Worm (Caenorhabditis elegans) whole organism, L4 larva: ENCODE measurements around the gene K06A4.2.

Experiments used
- F26F4.8 ChIP-seq: fragments of 200-800 bp; sonication (Bioruptor generic); conservative IDR thresholded peaks from 2 replicates; pipeline ENCODE4 v1.3.6; 2022; ENCODE audit warnings: missing genetic modification characterization, missing compliant biosample characterization
- F49E8.2 ChIP-seq: sonication (generic microtip); optimal IDR thresholded peaks from 2 replicates; lab custom pipeline; 2016; ENCODE audit warnings: missing compliant biosample characterization, mild to moderate bottlenecking, missing genetic modification characterization, borderline replicate concordance
- R02D3.7 ChIP-seq: fragments of 150-350 bp; sonication (generic microtip); optimal IDR thresholded peaks from 3 replicates; lab custom pipeline; 2014; ENCODE audit warnings: missing biosample characterization, missing genetic modification characterization
- T20F7.1 ChIP-seq: fragments of 200-800 bp; sonication (Bioruptor generic); optimal IDR thresholded peaks from 2 replicates; lab custom pipeline; 2018; ENCODE audit warnings: mild to moderate bottlenecking, missing genetic modification characterization, missing compliant biosample characterization
- T26A8.4 ChIP-seq: fragments of 200-800 bp; sonication (Bioruptor generic); IDR thresholded peaks from 2 replicates; pipeline ENCODE4 v1.3.6; 2022; ENCODE audit warnings: missing genetic modification characterization, missing compliant biosample characterization
- Y48G9A.11 ChIP-seq: fragments of 200-800 bp; sonication (Bioruptor generic); IDR thresholded peaks from 2 replicates; pipeline ENCODE4 v1.3.6; 2022; ENCODE audit warnings: missing genetic modification reagents, missing genetic modification characterization, missing compliant biosample characterization
- Y5F2A.4 ChIP-seq: fragments of 200-800 bp; sonication (Bioruptor generic); optimal IDR thresholded peaks from 2 replicates; lab custom pipeline; 2018; ENCODE audit warnings: mild to moderate bottlenecking, missing genetic modification characterization, missing compliant biosample characterization
- Y75B8A.6 ChIP-seq: fragments of 200-800 bp; sonication (Bioruptor generic); IDR thresholded peaks from 2 replicates; pipeline ENCODE4 v1.3.6; 2022; ENCODE audit warnings: missing genetic modification reagents, missing genetic modification characterization, missing compliant biosample characterization
- ZK337.2 ChIP-seq: fragments of 200-800 bp; sonication (Bioruptor generic); IDR thresholded peaks from 2 replicates; pipeline ENCODE4 v1.3.6; 2022; ENCODE audit warnings: missing genetic modification reagents, missing genetic modification characterization, missing compliant biosample characterization
- aha-1 ChIP-seq: fragments of 150-350 bp; peaks from one replicate; lab custom pipeline; 2014; ENCODE audit warnings: missing biosample characterization, missing genetic modification characterization
- arid-1 ChIP-seq: fragments of 200-800 bp; sonication (Bioruptor generic); conservative IDR thresholded peaks from 2 replicates; pipeline ENCODE4 v1.3.6; 2022; ENCODE audit warnings: missing genetic modification reagents, missing genetic modification characterization, missing compliant biosample characterization
- ceh-20 ChIP-seq: fragments of 200-800 bp; sonication (Bioruptor generic); IDR thresholded peaks from 2 replicates; pipeline ENCODE4 v1.3.6; 2022; ENCODE audit warnings: missing genetic modification reagents, missing genetic modification characterization, missing compliant biosample characterization
- ceh-44 ChIP-seq: fragments of 200-800 bp; sonication (Bioruptor generic); IDR thresholded peaks from 2 replicates; pipeline ENCODE4 v1.3.6; 2022; ENCODE audit warnings: missing genetic modification reagents, missing genetic modification characterization, missing compliant biosample characterization
- cey-2 ChIP-seq: sonication (generic microtip); optimal IDR thresholded peaks from 3 replicates; lab custom pipeline; 2017; ENCODE audit warnings: missing genetic modification characterization, mild to moderate bottlenecking, missing compliant biosample characterization, antibody characterized with exemption, borderline replicate concordance; ENCODE audit not compliant: insufficient read depth
- ctbp-1 ChIP-seq: fragments of 200-800 bp; sonication (Bioruptor generic); IDR thresholded peaks from 2 replicates; pipeline ENCODE4 v1.3.6; 2022; ENCODE audit warnings: missing genetic modification reagents, missing genetic modification characterization, missing compliant biosample characterization
- daf-12 ChIP-seq: fragments of 150-350 bp; optimal IDR thresholded peaks from 2 replicates; lab custom pipeline; 2014; ENCODE audit warnings: missing biosample characterization, missing genetic modification reagents, missing genetic modification characterization
- daf-16 ChIP-seq, 3 experiments: sonication (generic microtip); optimal IDR thresholded peaks; 2 replicates each; lab custom pipeline; 2016 to 2017; ENCODE audit warnings: missing genetic modification characterization in 3 of 3, missing genetic modification reagents in 3 of 3, mild to moderate bottlenecking in 2 of 3, missing compliant biosample characterization in 2 of 3, missing biosample characterization in 1 of 3, moderate library complexity in 1 of 3
- dmd-8 ChIP-seq: fragments of 200-800 bp; sonication (Bioruptor generic); IDR thresholded peaks from 2 replicates; pipeline ENCODE4 v1.3.6; 2022; ENCODE audit warnings: missing genetic modification characterization, missing compliant biosample characterization
- dmd-9 ChIP-seq: fragments of 200-800 bp; sonication (Bioruptor generic); IDR thresholded peaks from 2 replicates; pipeline ENCODE4 v1.3.6; 2022; ENCODE audit warnings: missing genetic modification reagents, missing genetic modification characterization, missing compliant biosample characterization
- dpl-1 ChIP-seq: fragments of 150-350 bp; optimal IDR thresholded peaks from 2 replicates; lab custom pipeline; 2014; ENCODE audit warnings: missing biosample characterization, missing genetic modification reagents, missing genetic modification characterization
- dve-1 ChIP-seq: sonication (generic microtip); optimal IDR thresholded peaks from 2 replicates; lab custom pipeline; 2017; ENCODE audit warnings: antibody characterized with exemption, mild to moderate bottlenecking, missing genetic modification characterization, missing compliant biosample characterization; ENCODE audit not compliant: insufficient read depth
- egl-27 ChIP-seq: sonication (generic microtip); optimal IDR thresholded peaks from 3 replicates; lab custom pipeline; 2017; ENCODE audit warnings: missing biosample characterization, missing genetic modification reagents, missing genetic modification characterization
- fkh-10 ChIP-seq: fragments of 150-350 bp; optimal IDR thresholded peaks from 2 replicates; lab custom pipeline; 2014; ENCODE audit warnings: missing biosample characterization, missing genetic modification reagents, missing genetic modification characterization
- fos-1 ChIP-seq: fragments of 150-350 bp; optimal IDR thresholded peaks from 2 replicates; lab custom pipeline; 2014; ENCODE audit warnings: missing biosample characterization, missing genetic modification characterization
- gei-8 ChIP-seq: fragments of 200-800 bp; sonication (Bioruptor generic); optimal IDR thresholded peaks from 2 replicates; lab custom pipeline; 2018; ENCODE audit warnings: mild to moderate bottlenecking, missing genetic modification characterization, missing compliant biosample characterization
- hif-1 ChIP-seq, 2 experiments: sonication (generic microtip); optimal IDR thresholded peaks; 2 replicates each; lab custom pipeline; 2016 to 2017; ENCODE audit warnings: missing compliant biosample characterization in 2 of 2, missing genetic modification characterization in 2 of 2, missing genetic modification reagents in 2 of 2, missing genotype in 2 of 2, mild to moderate bottlenecking in 1 of 2
- hmg-1.1 ChIP-seq: fragments of 200-800 bp; sonication (Bioruptor generic); IDR thresholded peaks from 2 replicates; pipeline ENCODE4 v1.3.6; 2022; ENCODE audit warnings: missing genetic modification reagents, missing genetic modification characterization, missing compliant biosample characterization
- jun-1 ChIP-seq: fragments of 150-350 bp; optimal IDR thresholded peaks from 2 replicates; lab custom pipeline; 2014; ENCODE audit warnings: missing biosample characterization, missing genetic modification reagents, missing genetic modification characterization
- lin-13 ChIP-seq: fragments of 150-350 bp; optimal IDR thresholded peaks from 2 replicates; lab custom pipeline; 2014; ENCODE audit warnings: missing biosample characterization, missing genetic modification reagents, missing genetic modification characterization
- lir-3 ChIP-seq: sonication (generic microtip); optimal IDR thresholded peaks from 2 replicates; lab custom pipeline; 2016; ENCODE audit warnings: mild to moderate bottlenecking, missing genetic modification characterization, missing compliant biosample characterization
- mdl-1 ChIP-seq, 2 experiments: fragments of 150-350 bp in 1 of 2; sonication (generic microtip) in 1 of 2; optimal IDR thresholded peaks; 2 replicates each; lab custom pipeline; 2014 to 2017; ENCODE audit warnings: missing biosample characterization in 2 of 2, missing genetic modification characterization in 2 of 2
- mep-1 ChIP-seq: fragments of 150-350 bp; sonication (generic microtip); optimal IDR thresholded peaks from 3 replicates; lab custom pipeline; 2014; ENCODE audit warnings: missing biosample characterization, missing genetic modification characterization
- mes-2 ChIP-seq: sonication (generic microtip); optimal IDR thresholded peaks from 2 replicates; lab custom pipeline; 2016; ENCODE audit warnings: missing genotype, mild to moderate bottlenecking, missing genetic modification characterization, missing compliant biosample characterization; ENCODE audit not compliant: poor library complexity, severe bottlenecking
- nhr-102 ChIP-seq: sonication (generic microtip); optimal IDR thresholded peaks from 2 replicates; lab custom pipeline; 2016; ENCODE audit warnings: mild to moderate bottlenecking, missing genetic modification characterization, moderate library complexity, missing compliant biosample characterization
- nhr-11 ChIP-seq: fragments of 150-350 bp; optimal IDR thresholded peaks from 2 replicates; lab custom pipeline; 2014; ENCODE audit warnings: missing biosample characterization, missing genetic modification characterization
- nhr-237 ChIP-seq: sonication (generic microtip); optimal IDR thresholded peaks from 2 replicates; lab custom pipeline; 2017; ENCODE audit warnings: missing biosample characterization, missing genetic modification characterization
- nhr-28 ChIP-seq: fragments of 150-350 bp; optimal IDR thresholded peaks from 2 replicates; lab custom pipeline; 2014; ENCODE audit warnings: missing biosample characterization, missing genetic modification characterization
- nhr-77 ChIP-seq: fragments of 150-350 bp; optimal IDR thresholded peaks from 2 replicates; lab custom pipeline; 2014; ENCODE audit warnings: missing biosample characterization, missing genetic modification characterization
- pqm-1 ChIP-seq: sonication (generic microtip); optimal IDR thresholded peaks from 2 replicates; lab custom pipeline; 2017; ENCODE audit warnings: missing biosample characterization, missing genetic modification characterization
- rbr-2 ChIP-seq: sonication (generic microtip); optimal IDR thresholded peaks from 2 replicates; lab custom pipeline; 2016; ENCODE audit warnings: missing genotype, missing genetic modification characterization, missing compliant biosample characterization
- snpc-4 ChIP-seq: fragments of 150-350 bp; optimal IDR thresholded peaks from 2 replicates; lab custom pipeline; 2014; ENCODE audit warnings: missing biosample characterization, missing genetic modification characterization
- spr-1 ChIP-seq: sonication (generic microtip); optimal IDR thresholded peaks from 2 replicates; lab custom pipeline; 2016; ENCODE audit warnings: mild to moderate bottlenecking, missing genetic modification characterization, missing compliant biosample characterization
- spr-3 ChIP-seq: fragments of 200-800 bp; sonication (Bioruptor generic); optimal IDR thresholded peaks from 2 replicates; lab custom pipeline; 2018; ENCODE audit warnings: mild to moderate bottlenecking, missing genetic modification characterization, missing compliant biosample characterization
- tra-1 ChIP-seq: fragments of 200-800 bp; sonication (Bioruptor generic); IDR thresholded peaks from 2 replicates; pipeline ENCODE4 v1.3.6; 2022; ENCODE audit warnings: missing genetic modification reagents, missing genetic modification characterization, missing compliant biosample characterization
- unc-130 ChIP-seq: sonication (generic microtip); optimal IDR thresholded peaks from 2 replicates; lab custom pipeline; 2016; ENCODE audit warnings: missing genetic modification reagents, missing genetic modification characterization, missing compliant biosample characterization
- unc-62 ChIP-seq, 3 experiments: fragments of 150-350 bp in 1 of 3; sonication (generic microtip); optimal IDR thresholded peaks in 2 of 3; peaks in 1 of 3; 1 replicate in 1 of 3; 2 replicates in 2 of 3; lab custom pipeline; 2014 to 2017; ENCODE audit warnings: missing biosample characterization in 3 of 3, missing genetic modification characterization in 3 of 3, missing genetic modification reagents in 3 of 3, missing genotype in 1 of 3
- zfp-3 ChIP-seq: fragments of 200-800 bp; sonication (Bioruptor generic); conservative IDR thresholded peaks from 2 replicates; pipeline ENCODE4 v1.3.6; 2022; ENCODE audit warnings: missing genetic modification reagents, missing genetic modification characterization, missing compliant biosample characterization

K06A4.2 gene

DNA sequence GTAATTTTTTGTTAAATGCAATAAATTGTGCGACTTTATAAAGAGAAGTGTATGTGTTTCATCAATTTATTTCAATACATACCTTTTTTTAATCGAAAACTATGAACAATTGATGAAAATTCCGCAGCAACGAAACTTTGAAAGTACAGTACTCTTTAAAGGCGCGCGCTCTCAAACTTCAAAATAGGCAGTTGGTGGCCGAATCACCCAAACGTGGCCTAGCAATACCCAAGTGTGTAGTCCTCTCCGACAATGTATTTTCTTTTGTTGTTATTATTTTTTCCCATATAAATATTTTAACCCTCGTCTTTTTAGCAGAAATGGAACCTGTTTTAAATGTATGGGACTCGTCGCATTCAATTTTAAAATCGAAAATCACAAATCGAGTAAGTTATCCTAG is 52.5 kb downstream of the K06A4.2 start, which contains the start of gene C50F4.4:
Gene C50F4.4, plus strand, starts transcription at position 267 of the 400 bp plus-strand sequence.
- no peak for TF ChIP-seq nhr-11 (tag; lab: Kevin White, UChicago)
- no peak for TF ChIP-seq daf-16 (GFP tag; optimal IDR thresholded peaks at IDR 0.05; lab: Kevin White, UChicago)
- no peak for TF ChIP-seq daf-16 (tag; optimal IDR thresholded peaks at IDR 0.05; lab: Kevin White, UChicago)
- TF ChIP-seq mdl-1 (tag; optimal IDR thresholded peaks at IDR 0.05; lab: Kevin White, UChicago) = no peak
- no peak for TF ChIP-seq cey-2 (tag; lab: Kevin White, UChicago)
- TF ChIP-seq ceh-20 = no peak
- peak; percentile 53; the same call in 1 of the 2 replicates for TF ChIP-seq dmd-9 (GFP tag; lab: Robert Waterston, UW)
- TF ChIP-seq hmg-1.1 = no peak
- no peak for TF ChIP-seq nhr-237 (tag; lab: Kevin White, UChicago)
- no peak for TF ChIP-seq lir-3 (tag; lab: Kevin White, UChicago)
- no peak for TF ChIP-seq nhr-102
- no peak for TF ChIP-seq fkh-10 (GFP tag; lab: Kevin White, UChicago)
- TF ChIP-seq ctbp-1 (GFP tag; lab: Robert Waterston, UW) = no peak
- TF ChIP-seq fos-1 (tag; lab: Kevin White, UChicago) = no peak
- no peak for TF ChIP-seq ceh-44 (GFP tag; lab: Robert Waterston, UW)
- TF ChIP-seq gei-8 = no peak
- no peak for TF ChIP-seq Y5F2A.4
- no peak for TF ChIP-seq snpc-4
- TF ChIP-seq F49E8.2 (tag; lab: Kevin White, UChicago) = peak; percentile 14
- TF ChIP-seq R02D3.7 = no peak
- no peak for TF ChIP-seq jun-1 (tag; lab: Kevin White, UChicago)
- TF ChIP-seq daf-12 (tag; lab: Kevin White, UChicago) = no peak
- no peak for TF ChIP-seq Y48G9A.11
- no peak for TF ChIP-seq dmd-8 (GFP tag; lab: Robert Waterston, UW)
- TF ChIP-seq nhr-28 (tag; lab: Kevin White, UChicago) = no peak
- TF ChIP-seq mep-1 (tag; lab: Kevin White, UChicago) = no peak
- peak; percentile 55 for TF ChIP-seq dpl-1
- TF ChIP-seq dve-1 (tag; lab: Kevin White, UChicago) = no peak
- TF ChIP-seq lin-13 (GFP tag; lab: Kevin White, UChicago) = no peak
- TF ChIP-seq egl-27 (tag; lab: Kevin White, UChicago) = no peak
- no peak for TF ChIP-seq tra-1
- no peak for TF ChIP-seq arid-1 (GFP tag; lab: Robert Waterston, UW)
- TF ChIP-seq ZK337.2 (GFP tag; lab: Robert Waterston, UW) = 0 out of 2 replicates have a peak, but pooled peaks have one; percentile 59
- TF ChIP-seq T26A8.4 = no peak
- TF ChIP-seq hif-1 (tag; optimal IDR thresholded peaks at IDR 0.05; lab: Kevin White, UChicago) = peak in 1 of 2 experiments; percentile 52
- no peak for TF ChIP-seq unc-62 (GFP tag; optimal IDR thresholded peaks at IDR 0.05 in 1 of 2; lab: Kevin White, UChicago)
- TF ChIP-seq unc-62 (tag; optimal IDR thresholded peaks at IDR 0.05; lab: Kevin White, UChicago) = no peak
- peak; percentile 84 for TF ChIP-seq unc-130 (GFP tag; lab: Kevin White, UChicago)
- TF ChIP-seq pqm-1 (tag; lab: Kevin White, UChicago) = no peak
- no peak for TF ChIP-seq zfp-3 (GFP tag; lab: Robert Waterston, UW)
- TF ChIP-seq spr-3 = no peak
- no peak for TF ChIP-seq rbr-2 (tag; lab: Kevin White, UChicago)
- no peak for TF ChIP-seq Y75B8A.6 (GFP tag; lab: Robert Waterston, UW)
- TF ChIP-seq F26F4.8 (GFP tag; lab: Robert Waterston, UW) = no peak
- no peak for TF ChIP-seq aha-1 (tag; lab: Kevin White, UChicago)
- no peak for TF ChIP-seq T20F7.1 (GFP tag; lab: Kevin White, UChicago)
- no peak for TF ChIP-seq spr-1
- peak; percentile 97 for TF ChIP-seq mes-2
- TF ChIP-seq nhr-77 (tag; lab: Kevin White, UChicago) = no peak
